Fruit fly (Drosophila melanogaster) whole organism, embryonic: ENCODE results near the gene Muc68Ca.
A peak's percentile ranks its signal among the peaks of the same experiment; 100 is the strongest.

Experiments used
- Aef1 ChIP-seq: fragments of 200-800 bp; sonication (Bioruptor generic); IDR thresholded peaks from 3 replicates; pipeline ENCODE4 v1.3.6; 2022; ENCODE audit warnings: missing biosample characterization, missing genetic modification characterization
- BEAF-32 ChIP-seq: fragments of 200-800 bp; sonication (Bioruptor generic); optimal IDR thresholded peaks from 3 replicates; lab custom pipeline; 2017; ENCODE audit warnings: missing biosample characterization, missing genetic modification characterization, mild to moderate bottlenecking, moderate library complexity, missing genetic modification reagents
- Blimp-1 ChIP-seq: fragments of 200-800 bp; sonication (Bioruptor generic); optimal IDR thresholded peaks from 3 replicates; lab custom pipeline; 2018; ENCODE audit warnings: missing biosample characterization, missing genetic modification characterization, mild to moderate bottlenecking, moderate library complexity, missing genetic modification reagents
- CG10462 ChIP-seq: fragments of 200-800 bp; sonication (Bioruptor generic); optimal IDR thresholded peaks from 2 replicates; lab custom pipeline; 2016; ENCODE audit warnings: missing biosample characterization, missing genetic modification characterization
- CG10543 ChIP-seq: fragments of 200-800 bp; sonication (Bioruptor generic); optimal IDR thresholded peaks from 3 replicates; lab custom pipeline; 2017; ENCODE audit warnings: missing biosample characterization, mild to moderate bottlenecking, missing genetic modification characterization, moderate library complexity
- CG13123 ChIP-seq: fragments of 200-800 bp; sonication (Bioruptor generic); optimal IDR thresholded peaks from 2 replicates; lab custom pipeline; 2016; ENCODE audit warnings: missing biosample characterization, missing genetic modification characterization
- CG15479 ChIP-seq: fragments of 200-800 bp; sonication (Bioruptor generic); optimal IDR thresholded peaks from 3 replicates; lab custom pipeline; 2019; ENCODE audit warnings: missing biosample characterization, mild to moderate bottlenecking, missing genetic modification characterization, moderate library complexity
- CG1647 ChIP-seq: fragments of 200-800 bp; sonication (Bioruptor generic); optimal IDR thresholded peaks from 3 replicates; lab custom pipeline; 2016; ENCODE audit warnings: missing biosample characterization, missing genetic modification characterization
- CG1792 ChIP-seq: fragments of 200-800 bp; sonication (Bioruptor generic); optimal IDR thresholded peaks from 2 replicates; lab custom pipeline; 2016; ENCODE audit warnings: missing biosample characterization, missing genetic modification characterization
- CG18619 ChIP-seq: fragments of 200-800 bp; sonication (Bioruptor generic); optimal IDR thresholded peaks from 3 replicates; lab custom pipeline; 2017; ENCODE audit warnings: missing biosample characterization, mild to moderate bottlenecking, missing genetic modification characterization
- CG2199 ChIP-seq: fragments of 200-800 bp; sonication (Bioruptor generic); IDR thresholded peaks from 3 replicates; pipeline ENCODE4 v1.3.6; 2022; ENCODE audit warnings: missing biosample characterization, missing genetic modification characterization
- CG32767 ChIP-seq: fragments of 200-800 bp; sonication (Bioruptor generic); IDR thresholded peaks from 2 replicates; pipeline ENCODE4 v1.3.6; 2022; ENCODE audit warnings: missing biosample characterization, missing genetic modification characterization
- CG42726 ChIP-seq: fragments of 200-800 bp; sonication (Bioruptor generic); IDR thresholded peaks from 2 replicates; pipeline ENCODE4 v1.3.6; 2022; ENCODE audit warnings: missing biosample characterization, missing genetic modification characterization; ENCODE audit not compliant: partially characterized antibody
- CG4360 ChIP-seq: fragments of 200-800 bp; sonication (Bioruptor generic); IDR thresholded peaks from 2 replicates; pipeline ENCODE4 v1.3.6; 2022; ENCODE audit warnings: missing biosample characterization, missing genetic modification characterization
- CG43689 ChIP-seq: fragments of 200-800 bp; sonication (Bioruptor generic); IDR thresholded peaks from 2 replicates; pipeline ENCODE4 v1.3.6; 2022; ENCODE audit warnings: missing biosample characterization, missing genetic modification characterization
- CG4707 ChIP-seq: fragments of 200-800 bp; sonication (Bioruptor generic); optimal IDR thresholded peaks from 2 replicates; lab custom pipeline; 2018; ENCODE audit warnings: missing biosample characterization, mild to moderate bottlenecking, missing genetic modification characterization, moderate library complexity
- CG6765 ChIP-seq: fragments of 200-800 bp; sonication (Bioruptor generic); optimal IDR thresholded peaks from 3 replicates; lab custom pipeline; 2017; ENCODE audit warnings: missing biosample characterization, mild to moderate bottlenecking, missing genetic modification characterization
- CG7987 ChIP-seq: fragments of 200-800 bp; sonication (Bioruptor generic); optimal IDR thresholded peaks from 2 replicates; lab custom pipeline; 2018; ENCODE audit warnings: missing biosample characterization, mild to moderate bottlenecking, missing genetic modification characterization, moderate library complexity
- CG8281 ChIP-seq: fragments of 200-800 bp; sonication (Bioruptor generic); optimal IDR thresholded peaks from 2 replicates; lab custom pipeline; 2018; ENCODE audit warnings: missing biosample characterization, mild to moderate bottlenecking, missing genetic modification characterization, moderate library complexity
- CG9437 ChIP-seq: fragments of 200-800 bp; sonication (Bioruptor generic); optimal IDR thresholded peaks from 2 replicates; lab custom pipeline; 2018; ENCODE audit warnings: missing biosample characterization, mild to moderate bottlenecking, missing genetic modification characterization
- CG9932 ChIP-seq: fragments of 200-800 bp; sonication (Bioruptor generic); IDR thresholded peaks from 2 replicates; pipeline ENCODE4 v1.3.6; 2022; ENCODE audit warnings: missing biosample characterization, missing genetic modification characterization
- CHES-1-like ChIP-seq: fragments of 200-800 bp; sonication (Bioruptor generic); optimal IDR thresholded peaks from 2 replicates; lab custom pipeline; 2016; ENCODE audit warnings: missing biosample characterization, missing genetic modification characterization
- Camta ChIP-seq: fragments of 200-800 bp; sonication (Bioruptor generic); optimal IDR thresholded peaks from 2 replicates; lab custom pipeline; 2016; ENCODE audit warnings: missing biosample characterization, missing genetic modification characterization
- Eip74EF ChIP-seq, 2 experiments: fragments of 200-800 bp in 1 of 2; fragments of >200 bp in 1 of 2; sonication (Bioruptor generic) in 1 of 2; optimal IDR thresholded peaks; 2 replicates each; lab custom pipeline; 2017 to 2019; ENCODE audit warnings: missing biosample characterization in 2 of 2, missing genetic modification characterization in 2 of 2, mild to moderate bottlenecking in 1 of 2, moderate library complexity in 1 of 2
- Gug ChIP-seq: fragments of 200-800 bp; sonication (Bioruptor generic); IDR thresholded peaks from 4 replicates; pipeline ENCODE4 v1.3.6; 2022; ENCODE audit warnings: missing biosample characterization, missing genetic modification characterization
- H2.0 ChIP-seq: fragments of 200-800 bp; sonication (Bioruptor generic); IDR thresholded peaks from 2 replicates; pipeline ENCODE4 v1.3.6; 2022; ENCODE audit warnings: missing biosample characterization, missing genetic modification characterization
- HLHmδ ChIP-seq: fragments of 200-800 bp; sonication (Bioruptor generic); optimal IDR thresholded peaks from 2 replicates; lab custom pipeline; 2018; ENCODE audit warnings: missing biosample characterization, mild to moderate bottlenecking, missing genetic modification characterization, moderate library complexity
- Hr51 ChIP-seq, 2 experiments: fragments of 200-800 bp; sonication (Bioruptor generic); optimal IDR thresholded peaks; 2 replicates in 1 of 2; 3 replicates in 1 of 2; lab custom pipeline; 2016 to 2018; ENCODE audit warnings: missing biosample characterization in 2 of 2, missing genetic modification characterization in 2 of 2, mild to moderate bottlenecking in 1 of 2, moderate library complexity in 1 of 2
- Hr78 ChIP-seq, 2 experiments: fragments of 200-800 bp in 1 of 2; fragments of >200 bp in 1 of 2; sonication (Bioruptor generic) in 1 of 2; optimal IDR thresholded peaks; 2 replicates each; lab custom pipeline; 2017 to 2019; ENCODE audit warnings: missing biosample characterization in 2 of 2, missing genetic modification characterization in 2 of 2, mild to moderate bottlenecking in 1 of 2, moderate library complexity in 1 of 2
- Max ChIP-seq: fragments of 200-800 bp; sonication (Bioruptor generic); optimal IDR thresholded peaks from 2 replicates; lab custom pipeline; 2016; ENCODE audit warnings: missing biosample characterization, mild to moderate bottlenecking, missing genetic modification characterization
- Med ChIP-seq: fragments of 200-800 bp; sonication (Bioruptor generic); peaks from one replicate; lab custom pipeline; 2016; ENCODE audit warnings: missing biosample characterization, missing genetic modification characterization, mild to moderate bottlenecking, inconsistent platforms, moderate library complexity
- Nf-YA ChIP-seq: fragments of 200-800 bp; sonication (Bioruptor generic); IDR thresholded peaks from 2 replicates; pipeline ENCODE4 v1.3.6; 2022; ENCODE audit warnings: missing biosample characterization, missing genetic modification characterization
- Opbp ChIP-seq: fragments of 200-800 bp; sonication (Bioruptor generic); IDR thresholded peaks from 3 replicates; pipeline ENCODE4 v1.3.6; 2022; ENCODE audit warnings: missing biosample characterization, missing genetic modification characterization; ENCODE audit not compliant: partially characterized antibody
- PHDP ChIP-seq: fragments of 200-800 bp; sonication (Bioruptor generic); optimal IDR thresholded peaks from 3 replicates; lab custom pipeline; 2018; ENCODE audit warnings: missing biosample characterization, mild to moderate bottlenecking, missing genetic modification characterization, moderate library complexity
- Poxn ChIP-seq: fragments of 200-800 bp; sonication (Bioruptor generic); IDR thresholded peaks from 2 replicates; pipeline ENCODE4 v1.3.6; 2022; ENCODE audit warnings: missing biosample characterization, missing genetic modification characterization
- Sox102F ChIP-seq: fragments of 200-800 bp; sonication (Bioruptor generic); optimal IDR thresholded peaks from 2 replicates; lab custom pipeline; 2018; ENCODE audit warnings: missing biosample characterization, mild to moderate bottlenecking, missing genetic modification characterization, moderate library complexity
- YL-1 ChIP-seq: fragments of 200-800 bp; sonication (Bioruptor generic); optimal IDR thresholded peaks from 3 replicates; lab custom pipeline; 2017; ENCODE audit warnings: missing biosample characterization, mild to moderate bottlenecking, missing genetic modification characterization
- chif ChIP-seq, 2 experiments: fragments of 200-800 bp; sonication (Bioruptor generic); optimal IDR thresholded peaks; 3 replicates each; lab custom pipeline; 2016; ENCODE audit warnings: missing biosample characterization in 2 of 2, missing genetic modification characterization in 2 of 2
- danr ChIP-seq: fragments of 200-800 bp; sonication (Bioruptor generic); IDR thresholded peaks from 2 replicates; pipeline ENCODE4 v1.3.6; 2022; ENCODE audit warnings: missing biosample characterization, missing genetic modification characterization
- dimm ChIP-seq: fragments of 200-800 bp; sonication (Bioruptor generic); IDR thresholded peaks from 2 replicates; pipeline ENCODE4 v1.3.6; 2022; ENCODE audit warnings: missing biosample characterization, missing genetic modification characterization
- disco-r ChIP-seq: fragments of 200-800 bp; sonication (Bioruptor generic); optimal IDR thresholded peaks from 2 replicates; lab custom pipeline; 2016; ENCODE audit warnings: missing biosample characterization, missing genetic modification characterization
- lov ChIP-seq, 2 experiments: fragments of 200-800 bp in 1 of 2; fragments of >200 bp in 1 of 2; sonication (Bioruptor generic) in 1 of 2; IDR thresholded peaks in 1 of 2; optimal IDR thresholded peaks in 1 of 2; 2 replicates in 1 of 2; 3 replicates in 1 of 2; pipeline versions ENCODE4 v1.3.6 to Lab custom; 2017 to 2022; ENCODE audit warnings: missing biosample characterization in 1 of 2, missing genetic modification characterization in 1 of 2
- peb ChIP-seq: fragments of 200-800 bp; sonication (Bioruptor generic); IDR thresholded peaks from 2 replicates; pipeline ENCODE4 v1.3.6; 2022; ENCODE audit warnings: missing biosample characterization, missing genetic modification characterization
- sim ChIP-seq: fragments of 200-800 bp; sonication (Bioruptor generic); IDR thresholded peaks from 2 replicates; pipeline ENCODE4 v1.3.6; 2022; ENCODE audit warnings: missing biosample characterization, missing genetic modification characterization
- slp2 ChIP-seq: fragments of 200-800 bp; sonication (Bioruptor generic); optimal IDR thresholded peaks from 2 replicates; lab custom pipeline; 2016; ENCODE audit warnings: missing biosample characterization, missing genetic modification characterization
- tx ChIP-seq: fragments of 200-800 bp; sonication (Bioruptor generic); optimal IDR thresholded peaks from 2 replicates; lab custom pipeline; 2016; ENCODE audit warnings: missing biosample characterization, missing genetic modification characterization
- wek ChIP-seq: fragments of 200-800 bp; sonication (Bioruptor generic); optimal IDR thresholded peaks from 3 replicates; lab custom pipeline; 2018; ENCODE audit warnings: missing biosample characterization, mild to moderate bottlenecking, missing genetic modification characterization, moderate library complexity

Muc68Ca gene

dm6 chr3L:11561946-11562760 lies 57.7 kb downstream of the Muc68Ca start, which contains the start of the genes CG7394 and Mob2 (continued):
- TF ChIP-seq Med (GFP tag; lab: Kevin White, UChicago) (peak; percentile 98), CHES-1-like (peak; percentile 88), H2.0 (GFP tag; lab: Robert Waterston, UW) (peak; percentile 92), Blimp-1 (peak; percentile 88), HLHmδ (no peak), Sox102F (GFP tag; lab: Kevin White, UChicago) (peak; percentile 96), YL-1 (peak; percentile 64), wek (GFP tag; lab: Kevin White, UChicago) (no peak), Max (GFP tag; lab: Kevin White, UChicago) (peak; percentile 91), Opbp (GFP tag; lab: Robert Waterston, UW) (peak; percentile 81), CG7987 (GFP tag; lab: Kevin White, UChicago) (peak; percentile 75), CG6765 (GFP tag; lab: Kevin White, UChicago) (peak; percentile 83), Gug (GFP tag; lab: Robert Waterston, UW) (peak; percentile 87; the same call in 3 of the 4 replicates), Poxn (GFP tag; lab: Robert Waterston, UW) (peak; percentile 79), CG1647 (GFP tag; lab: Kevin White, UChicago) (peak; percentile 76), chif (GFP tag; optimal IDR thresholded peaks at IDR 0.05; lab: Kevin White, UChicago) (peak; percentile 77 to 84), CG42726 (GFP tag; lab: Robert Waterston, UW) (no peak; the same call in 1 of the 2 replicates), Camta (GFP tag; lab: Kevin White, UChicago) (peak; percentile 81), dimm (GFP tag; lab: Robert Waterston, UW) (peak; percentile 61), BEAF-32 (GFP tag; lab: Kevin White, UChicago) (peak; percentile 91), CG1792 (GFP tag; lab: Kevin White, UChicago) (peak; percentile 47), CG32767 (GFP tag; lab: Robert Waterston, UW) (peak; percentile 79; the same call in 1 of the 2 replicates), CG4707 (peak; percentile 70), CG9932 (GFP tag; lab: Robert Waterston, UW) (peak; percentile 96), CG10462 (GFP tag; lab: Kevin White, UChicago) (peak; percentile 81), CG9437 (GFP tag; lab: Kevin White, UChicago) (peak; percentile 70), CG13123 (peak; percentile 88), CG15479 (peak; percentile 12), lov (optimal IDR thresholded peaks at IDR 0.05; lab: Kevin White, UChicago) (no peak), lov (GFP tag; IDR thresholded peaks at IDR 0.05; lab: Robert Waterston, UW) (peak; percentile 79; the same call in 1 of the 3 replicates), CG18619 (GFP tag; lab: Kevin White, UChicago) (peak; percentile 75), slp2 (GFP tag; lab: Kevin White, UChicago) (peak; percentile 79), CG43689 (GFP tag; lab: Robert Waterston, UW) (peak; percentile 53; the same call in 1 of the 2 replicates), danr (GFP tag; lab: Robert Waterston, UW) (peak; percentile 44), Aef1 (GFP tag; lab: Robert Waterston, UW) (peak; percentile 90), Hr51 (GFP tag; optimal IDR thresholded peaks at IDR 0.05; lab: Kevin White, UChicago) (peak; percentile 88 to 92), sim (GFP tag; lab: Robert Waterston, UW) (peak; percentile 59; the same call in 1 of the 2 replicates), CG10543 (peak; percentile 89), PHDP (tag; lab: Kevin White, UChicago) (peak; percentile 95), Nf-YA (GFP tag; lab: Robert Waterston, UW) (peak; percentile 76), Eip74EF (GFP tag; optimal IDR thresholded peaks at IDR 0.05; lab: Kevin White, UChicago) (peak in 1 of 2 experiments; percentile 70), Hr78 (GFP tag; optimal IDR thresholded peaks at IDR 0.05; lab: Kevin White, UChicago) (peak in 1 of 2 experiments; percentile 40), CG2199 (GFP tag; lab: Robert Waterston, UW) (no peak), peb (GFP tag; lab: Robert Waterston, UW) (peak; percentile 72), tx (GFP tag; lab: Kevin White, UChicago) (peak; percentile 81), CG4360 (peak; percentile 63), disco-r (peak; percentile 20), CG8281 (tag; lab: Kevin White, UChicago) (peak; percentile 62)
